Worm (Caenorhabditis elegans) whole organism, late embryonic: Measurements from ENCODE around the gene Y47D7A.19.
A peak's percentile ranks its signal among the peaks of the same experiment; 100 is the strongest.

ENCODE experiments used
- C08G9.2 ChIP-seq: sonication (generic microtip); optimal IDR thresholded peaks from 2 replicates; lab custom pipeline; 2016; ENCODE audit warnings: mild to moderate bottlenecking, missing genetic modification characterization, moderate library complexity, missing compliant biosample characterization
- C38D4.7 ChIP-seq: fragments of 200-800 bp; sonication (Bioruptor generic); optimal IDR thresholded peaks from 2 replicates; lab custom pipeline; 2018; ENCODE audit warnings: mild to moderate bottlenecking, missing genetic modification characterization, moderate library complexity, missing compliant biosample characterization
- F13H6.1 ChIP-seq: sonication (generic microtip); optimal IDR thresholded peaks from 2 replicates; lab custom pipeline; 2016; ENCODE audit warnings: missing genetic modification characterization, missing compliant biosample characterization
- K09A11.1 ChIP-seq: sonication (generic microtip); optimal IDR thresholded peaks from 2 replicates; lab custom pipeline; 2017; ENCODE audit warnings: antibody characterized with exemption, mild to moderate bottlenecking, missing genetic modification characterization, missing compliant biosample characterization; ENCODE audit not compliant: insufficient read depth
- ahr-1 ChIP-seq: sonication (generic microtip); optimal IDR thresholded peaks from 2 replicates; lab custom pipeline; 2016; ENCODE audit warnings: missing genetic modification characterization, missing compliant biosample characterization
- ceh-24 ChIP-seq: sonication (generic microtip); optimal IDR thresholded peaks from 2 replicates; lab custom pipeline; 2016; ENCODE audit warnings: mild to moderate bottlenecking, missing genetic modification characterization, missing compliant biosample characterization
- ceh-34 ChIP-seq: sonication (generic microtip); optimal IDR thresholded peaks from 2 replicates; lab custom pipeline; 2016; ENCODE audit warnings: mild to moderate bottlenecking, missing genetic modification characterization, missing compliant biosample characterization
- ceh-48 ChIP-seq: sonication (generic microtip); optimal IDR thresholded peaks from 2 replicates; lab custom pipeline; 2016; ENCODE audit warnings: missing genetic modification characterization, inconsistent platforms, missing compliant biosample characterization
- ceh-6 ChIP-seq: fragments of 200-800 bp; sonication (Bioruptor generic); optimal IDR thresholded peaks from 2 replicates; lab custom pipeline; 2018; ENCODE audit warnings: mild to moderate bottlenecking, missing genetic modification characterization, missing compliant biosample characterization
- dmd-4 ChIP-seq: sonication (generic microtip); optimal IDR thresholded peaks from 2 replicates; lab custom pipeline; 2016; ENCODE audit warnings: borderline replicate concordance, missing genetic modification characterization, missing compliant biosample characterization
- dve-1 ChIP-seq: sonication (generic microtip); optimal IDR thresholded peaks from 2 replicates; lab custom pipeline; 2017; ENCODE audit warnings: antibody characterized with exemption, mild to moderate bottlenecking, missing genetic modification characterization, missing compliant biosample characterization
- elt-2 ChIP-seq: sonication (generic microtip); optimal IDR thresholded peaks from 2 replicates; lab custom pipeline; 2016; ENCODE audit warnings: missing genetic modification reagents, missing genetic modification characterization, missing compliant biosample characterization
- eyg-1 ChIP-seq: sonication (generic microtip); optimal IDR thresholded peaks from 2 replicates; lab custom pipeline; 2016; ENCODE audit warnings: missing genotype, missing genetic modification characterization, missing compliant biosample characterization
- fkh-6 ChIP-seq: sonication (generic microtip); optimal IDR thresholded peaks from 2 replicates; lab custom pipeline; 2016; ENCODE audit warnings: missing genetic modification characterization, missing compliant biosample characterization
- gmeb-2 ChIP-seq: sonication (generic microtip); optimal IDR thresholded peaks from 2 replicates; lab custom pipeline; 2016; ENCODE audit warnings: missing genetic modification characterization, inconsistent platforms, missing compliant biosample characterization
- hlh-30 ChIP-seq: sonication (generic microtip); optimal IDR thresholded peaks from 2 replicates; lab custom pipeline; 2017; ENCODE audit warnings: antibody characterized with exemption, missing genetic modification characterization, missing compliant biosample characterization; ENCODE audit not compliant: insufficient read depth
- hlh-6 ChIP-seq: sonication (generic microtip); optimal IDR thresholded peaks from 2 replicates; lab custom pipeline; 2016; ENCODE audit warnings: missing genotype, missing genetic modification characterization, missing compliant biosample characterization
- hlh-8 ChIP-seq: sonication (generic microtip); optimal IDR thresholded peaks from 2 replicates; lab custom pipeline; 2016; ENCODE audit warnings: missing genotype, missing genetic modification characterization, missing compliant biosample characterization
- lim-6 ChIP-seq: sonication (generic microtip); optimal IDR thresholded peaks from 2 replicates; lab custom pipeline; 2016; ENCODE audit warnings: missing genetic modification characterization, missing compliant biosample characterization
- madf-2 ChIP-seq: sonication (generic microtip); optimal IDR thresholded peaks from 2 replicates; lab custom pipeline; 2017; ENCODE audit warnings: missing genetic modification characterization, missing compliant biosample characterization
- nfya-1 ChIP-seq: sonication (generic microtip); optimal IDR thresholded peaks from 2 replicates; lab custom pipeline; 2017; ENCODE audit warnings: missing genetic modification characterization, mild to moderate bottlenecking, missing compliant biosample characterization, antibody characterized with exemption, moderate library complexity
- nhr-11 ChIP-seq: fragments of 150-350 bp; optimal IDR thresholded peaks from 2 replicates; lab custom pipeline; 2014; ENCODE audit warnings: missing biosample characterization, missing genetic modification characterization
- odd-2 ChIP-seq: sonication (generic microtip); optimal IDR thresholded peaks from 2 replicates; lab custom pipeline; 2017; ENCODE audit warnings: antibody characterized with exemption, mild to moderate bottlenecking, missing genetic modification characterization, missing compliant biosample characterization
- pax-1 ChIP-seq: fragments of 150-350 bp; optimal IDR thresholded peaks from 2 replicates; lab custom pipeline; 2014; ENCODE audit warnings: missing biosample characterization, missing genetic modification characterization
- pqm-1 ChIP-seq: sonication (generic microtip); optimal IDR thresholded peaks from 2 replicates; lab custom pipeline; 2016; ENCODE audit warnings: missing genetic modification characterization, missing compliant biosample characterization
- pros-1 ChIP-seq: fragments of 150-350 bp; optimal IDR thresholded peaks from 2 replicates; lab custom pipeline; 2014; ENCODE audit warnings: missing biosample characterization, missing genetic modification reagents, missing genetic modification characterization
- sox-4 ChIP-seq: sonication (generic microtip); optimal IDR thresholded peaks from 2 replicates; lab custom pipeline; 2017; ENCODE audit warnings: mild to moderate bottlenecking, missing genetic modification characterization, inconsistent platforms, missing compliant biosample characterization
- syd-9 ChIP-seq: sonication (generic microtip); optimal IDR thresholded peaks from 2 replicates; lab custom pipeline; 2016; ENCODE audit warnings: mild to moderate bottlenecking, missing genetic modification characterization, moderate library complexity, missing compliant biosample characterization
- ttx-3 ChIP-seq: sonication (generic microtip); optimal IDR thresholded peaks from 2 replicates; lab custom pipeline; 2016; ENCODE audit warnings: missing genetic modification reagents, missing genetic modification characterization, missing compliant biosample characterization
- unc-3 ChIP-seq, 2 experiments: fragments of 200-800 bp in 1 of 2; sonication (Bioruptor generic) in 1 of 2; sonication (generic microtip) in 1 of 2; conservative IDR thresholded peaks in 1 of 2; optimal IDR thresholded peaks in 1 of 2; 2 replicates each; pipeline versions ENCODE4 v1.3.6 to Lab custom; 2016 to 2022; ENCODE audit warnings: missing compliant biosample characterization in 2 of 2, missing genetic modification characterization in 2 of 2, missing genetic modification reagents in 1 of 2
- unc-55 ChIP-seq: sonication (generic microtip); optimal IDR thresholded peaks from 2 replicates; lab custom pipeline; 2017; ENCODE audit warnings: missing biosample characterization, missing genetic modification reagents, missing genetic modification characterization
- unc-86 ChIP-seq: sonication (generic microtip); optimal IDR thresholded peaks from 2 replicates; lab custom pipeline; 2016; ENCODE audit warnings: missing genetic modification characterization, missing compliant biosample characterization
- zip-5 ChIP-seq: sonication (generic microtip); optimal IDR thresholded peaks from 2 replicates; lab custom pipeline; 2016; ENCODE audit warnings: missing genetic modification characterization, missing compliant biosample characterization
- ztf-16 ChIP-seq: sonication (generic microtip); optimal IDR thresholded peaks from 2 replicates; lab custom pipeline; 2017; ENCODE audit warnings: missing genetic modification characterization, missing compliant biosample characterization

The Y47D7A.19 gene

DNA sequence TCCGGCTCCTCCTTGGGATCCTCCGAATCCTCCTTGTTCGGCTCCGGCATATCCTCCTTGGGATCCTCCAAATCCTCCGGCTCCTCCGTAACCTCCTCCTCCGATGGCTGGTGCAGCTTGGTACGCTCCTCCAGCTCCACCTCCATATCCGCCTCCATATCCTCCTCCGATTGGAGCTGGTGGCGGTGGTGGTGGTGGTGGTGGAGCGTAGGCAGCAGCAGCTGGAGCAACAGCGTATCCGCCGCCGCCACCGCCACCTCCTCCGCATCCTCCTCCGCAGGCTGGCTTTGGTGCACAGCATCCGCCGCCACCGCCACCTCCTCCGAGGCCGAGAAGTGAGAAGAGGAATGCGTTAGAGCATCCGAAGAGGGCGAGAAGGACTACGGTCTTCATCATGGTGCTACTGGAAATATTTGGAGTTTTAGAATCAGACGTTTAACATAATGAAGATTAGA lies 8.7 kb downstream of the Y47D7A.19 start, which contains the start of gene Y47D7A.15:
TSS of gene Y47D7A.15 (minus strand) at position 405 of the 455 bp plus-strand sequence.
- no peak for TF ChIP-seq lim-6 (tag; lab: Kevin White, UChicago)
- no peak for TF ChIP-seq ceh-6 (GFP tag; lab: Kevin White, UChicago)
- no peak for TF ChIP-seq ahr-1 (tag; lab: Kevin White, UChicago)
- no peak for TF ChIP-seq madf-2 (tag; lab: Kevin White, UChicago)
- TF ChIP-seq pros-1 = no peak

- TF ChIP-seq ztf-16 (tag; lab: Kevin White, UChicago) (no peak), dmd-4 (peak; percentile 39)
Measured at ce11 chrV:4435411-4435981, 11.3 kb downstream of the Y47D7A.19 start, which contains the start of gene Y47D7A.13. Y47D7A.13 (minus strand) TSS chrV:4435927.

ce11 chrV:4437215-4437614 lies 13.1 kb downstream of the Y47D7A.19 start:
- TF ChIP-seq unc-55 (GFP tag; lab: Kevin White, UChicago) (no peak), ztf-16 (tag; lab: Kevin White, UChicago) (no peak), elt-2 (no peak), hlh-6 (tag; lab: Kevin White, UChicago) (no peak), ttx-3 (tag; lab: Kevin White, UChicago) (no peak), ceh-24 (tag; lab: Kevin White, UChicago) (no peak), F13H6.1 (no peak), syd-9 (no peak), ceh-34 (tag; lab: Kevin White, UChicago) (no peak), hlh-30 (tag; lab: Kevin White, UChicago) (no peak)

DNA sequence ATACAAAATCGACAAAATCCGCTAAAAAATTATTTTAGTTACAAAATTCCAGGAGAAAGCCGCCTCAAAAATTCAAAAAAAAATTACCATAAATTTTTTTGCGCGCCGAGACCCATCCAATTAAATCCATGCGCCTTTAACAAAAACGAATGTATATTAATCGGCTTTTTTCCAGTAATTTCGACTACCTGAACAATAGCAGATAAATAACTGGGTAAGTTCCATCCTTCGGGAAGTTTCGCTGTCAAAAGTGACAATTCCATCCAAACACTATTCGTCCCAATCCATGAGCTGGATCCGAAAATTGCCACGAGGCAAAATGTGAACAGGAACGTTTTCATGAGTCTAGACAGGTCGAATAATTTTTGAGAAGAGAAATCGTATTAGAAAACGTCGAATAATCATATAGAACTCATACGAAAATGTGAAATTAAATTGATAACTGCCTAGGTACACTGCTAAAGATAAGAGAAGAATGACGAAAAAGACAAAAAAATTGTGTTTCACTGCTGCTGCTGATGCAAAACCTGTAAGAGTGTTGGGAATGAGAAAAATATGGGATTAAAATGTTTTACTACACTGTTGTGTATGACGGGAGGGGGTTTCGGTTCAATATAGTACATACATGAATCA lies 18.7 kb downstream of the Y47D7A.19 start, which contains the start of gene rft-1:
TSS of gene rft-1 (minus strand) at position 475 of the 633 bp plus-strand sequence.
- no peak for TF ChIP-seq pax-1 (tag; lab: Kevin White, UChicago)
- TF ChIP-seq ceh-48 (tag; lab: Kevin White, UChicago) = no peak
- TF ChIP-seq ztf-16 (tag; lab: Kevin White, UChicago) = no peak
- TF ChIP-seq pros-1 = no peak
- TF ChIP-seq unc-55 (GFP tag; lab: Kevin White, UChicago) = no peak
- no peak for TF ChIP-seq ahr-1 (tag; lab: Kevin White, UChicago)
- no peak for TF ChIP-seq ceh-34 (tag; lab: Kevin White, UChicago)
- no peak for TF ChIP-seq unc-3 (GFP tag; conservative IDR thresholded peaks at IDR 0.05; lab: Robert Waterston, UW)
- no peak for TF ChIP-seq unc-3 (tag; optimal IDR thresholded peaks at IDR 0.05; lab: Kevin White, UChicago)
- no peak for TF ChIP-seq pqm-1
- no peak for TF ChIP-seq eyg-1
- no peak for TF ChIP-seq nfya-1 (tag; lab: Kevin White, UChicago)
- TF ChIP-seq C08G9.2 (tag; lab: Kevin White, UChicago) = no peak
- TF ChIP-seq nhr-11 (tag; lab: Kevin White, UChicago) = no peak
- TF ChIP-seq elt-2 = no peak
- TF ChIP-seq zip-5 (tag; lab: Kevin White, UChicago) = no peak
- TF ChIP-seq sox-4 = no peak
- no peak for TF ChIP-seq hlh-6 (tag; lab: Kevin White, UChicago)
- TF ChIP-seq ttx-3 (tag; lab: Kevin White, UChicago) = no peak

DNA sequence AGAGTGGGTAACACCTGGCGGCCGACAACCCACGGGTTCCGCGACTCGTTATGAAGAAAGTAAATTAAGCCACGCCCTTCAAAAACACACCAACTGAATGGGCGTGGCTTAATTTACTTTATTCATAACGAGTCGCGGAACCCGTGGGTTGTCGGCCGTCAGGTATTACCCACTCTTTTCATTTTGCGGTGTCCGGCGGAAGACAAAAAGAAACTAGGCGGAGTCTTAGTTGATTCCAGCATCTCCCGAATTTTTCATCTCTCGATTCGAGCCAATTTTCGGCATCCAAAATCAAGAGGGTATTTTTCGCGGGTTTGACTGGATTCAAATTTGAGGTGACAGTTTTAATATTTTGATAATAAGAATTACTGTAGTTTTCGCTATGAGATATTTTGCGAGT lies 23.5 kb downstream of the Y47D7A.19 start:
- TF ChIP-seq hlh-30 (tag; lab: Kevin White, UChicago) = no peak
- TF ChIP-seq unc-86 (tag; lab: Kevin White, UChicago) = no peak
- TF ChIP-seq ztf-16 (tag; lab: Kevin White, UChicago) = no peak
- TF ChIP-seq ceh-24 (tag; lab: Kevin White, UChicago) = no peak
- TF ChIP-seq hlh-8 (tag; lab: Kevin White, UChicago) = no peak
- TF ChIP-seq fkh-6 (tag; lab: Kevin White, UChicago) = no peak
- no peak for TF ChIP-seq K09A11.1 (tag; lab: Kevin White, UChicago)
- no peak for TF ChIP-seq C38D4.7 (GFP tag; lab: Kevin White, UChicago)
- TF ChIP-seq dve-1 (tag; lab: Kevin White, UChicago) = no peak
- TF ChIP-seq ceh-34 (tag; lab: Kevin White, UChicago) = no peak
- no peak for TF ChIP-seq odd-2 (tag; lab: Kevin White, UChicago)
- no peak for TF ChIP-seq gmeb-2 (tag; lab: Kevin White, UChicago)
- no peak for TF ChIP-seq pqm-1
